Worm (Caenorhabditis elegans) whole organism, young adult: ENCODE measurements around the gene cest-17.

Experiments
- C06A6.2 ChIP-seq: fragments of 200-800 bp; sonication (Bioruptor generic); conservative IDR thresholded peaks from 2 replicates; pipeline ENCODE4 v1.3.6; 2022; ENCODE audit warnings: missing genetic modification characterization, missing compliant biosample characterization
- F57C9.4 ChIP-seq: sonication (generic microtip); optimal IDR thresholded peaks from 2 replicates; lab custom pipeline; 2017; ENCODE audit warnings: mild to moderate bottlenecking, missing genetic modification characterization, missing compliant biosample characterization
- ama-1 ChIP-seq, 3 experiments: fragments of 150-350 bp in 1 of 3; sonication (generic microtip) in 2 of 3; optimal IDR thresholded peaks; 2 replicates each; lab custom pipeline; 2014 to 2018; ENCODE audit warnings: missing biosample characterization in 2 of 3, missing genetic modification characterization in 2 of 3, missing genetic modification reagents in 2 of 3
- dox-1 ChIP-seq: fragments of 200-800 bp; sonication (Bioruptor generic); IDR thresholded peaks from 2 replicates; pipeline ENCODE4 v1.3.6; 2022; ENCODE audit warnings: missing genetic modification reagents, missing genetic modification characterization, missing compliant biosample characterization
- dpl-1 ChIP-seq: fragments of 150-350 bp; optimal IDR thresholded peaks from 2 replicates; lab custom pipeline; 2014; ENCODE audit warnings: missing biosample characterization, missing genetic modification reagents, missing genetic modification characterization
- hlh-26 ChIP-seq: fragments of 200-800 bp; sonication (Bioruptor generic); conservative IDR thresholded peaks from 2 replicates; pipeline ENCODE4 v1.3.6; 2022; ENCODE audit warnings: missing genetic modification reagents, missing genetic modification characterization, missing compliant biosample characterization
- hmg-1.2 ChIP-seq: fragments of 200-800 bp; sonication (Bioruptor generic); IDR thresholded peaks from 2 replicates; pipeline ENCODE4 v1.3.6; 2022; ENCODE audit warnings: missing genetic modification reagents, missing genetic modification characterization, missing compliant biosample characterization
- mxl-1 ChIP-seq: sonication (generic microtip); optimal IDR thresholded peaks from 2 replicates; lab custom pipeline; 2016; ENCODE audit warnings: missing genetic modification characterization, missing compliant biosample characterization
- repo-1 ChIP-seq: sonication (generic microtip); optimal IDR thresholded peaks from 2 replicates; lab custom pipeline; 2017; ENCODE audit warnings: mild to moderate bottlenecking, missing genetic modification characterization, missing compliant biosample characterization
- snpc-4 ChIP-seq, 5 experiments: fragments of 150-350 bp in 1 of 5; sonication (generic microtip) in 4 of 5; optimal IDR thresholded peaks; 2 replicates each; lab custom pipeline; 2014 to 2018; ENCODE audit warnings: missing genetic modification characterization in 5 of 5, missing biosample characterization in 3 of 5, antibody characterized with exemption in 2 of 5, mild to moderate bottlenecking in 2 of 5, missing compliant biosample characterization in 2 of 5, missing genotype in 2 of 5, moderate library complexity in 2 of 5, missing genetic modification reagents in 1 of 5
- tbx-9 ChIP-seq: sonication (generic microtip); optimal IDR thresholded peaks from 2 replicates; lab custom pipeline; 2016; ENCODE audit warnings: borderline replicate concordance, missing genetic modification characterization, inconsistent platforms, missing compliant biosample characterization

DNA sequence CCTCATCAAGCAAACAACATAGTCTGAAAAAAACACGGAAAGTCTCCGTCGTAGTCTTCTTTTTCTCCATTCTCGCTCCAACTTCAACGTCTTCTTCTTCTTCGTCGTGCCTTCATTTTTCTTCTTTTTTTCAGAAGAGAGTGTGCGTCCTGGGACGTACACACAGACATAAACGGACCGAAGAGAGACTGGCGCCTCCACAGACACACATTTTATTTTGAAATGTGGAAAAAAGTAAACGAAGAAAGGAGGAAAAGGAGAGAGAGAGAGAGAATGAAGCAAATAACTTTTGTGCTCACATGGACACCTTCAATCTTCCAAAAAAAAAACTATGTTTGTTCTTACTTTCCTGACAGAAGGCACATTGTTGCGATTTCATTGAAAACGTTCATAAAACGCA lies 12.0 kb downstream of the cest-17 start:
- TF ChIP-seq dpl-1 (GFP tag; lab: Kevin White, UChicago): no peak
- TF ChIP-seq repo-1: no peak
- TF ChIP-seq snpc-4 (GFP tag; optimal IDR thresholded peaks at IDR 0.05; lab: Kevin White, UChicago): no peak
- no peak for TF ChIP-seq snpc-4 (tag; optimal IDR thresholded peaks at IDR 0.05; lab: Kevin White, UChicago)
- no peak for TF ChIP-seq ama-1 (optimal IDR thresholded peaks at IDR 0.05; lab: Kevin White, UChicago)
- TF ChIP-seq ama-1 (GFP tag; optimal IDR thresholded peaks at IDR 0.05; lab: Kevin White, UChicago): no peak
- TF ChIP-seq C06A6.2: no peak
- no peak for TF ChIP-seq hmg-1.2 (GFP tag; lab: Robert Waterston, UW)
- TF ChIP-seq mxl-1 (tag; lab: Kevin White, UChicago): no peak
- no peak for TF ChIP-seq tbx-9 (tag; lab: Kevin White, UChicago)
- TF ChIP-seq F57C9.4: no peak
- TF ChIP-seq dox-1 (GFP tag; lab: Robert Waterston, UW): no peak
- TF ChIP-seq hlh-26 (GFP tag; lab: Robert Waterston, UW): no peak
